Fruit fly (Drosophila melanogaster) whole organism, embryonic: ENCODE results near the gene p24-2.
A peak's percentile ranks its signal among the peaks of the same experiment; 100 is the strongest.

Source experiments
- Antp ChIP-seq: fragments of 200-800 bp; sonication (Bioruptor generic); optimal IDR thresholded peaks from 3 replicates; lab custom pipeline; 2016; ENCODE audit warnings: missing biosample characterization, missing genetic modification characterization
- Atf-2 ChIP-seq: fragments of 200-800 bp; sonication (Bioruptor generic); optimal IDR thresholded peaks from 2 replicates; lab custom pipeline; 2016; ENCODE audit warnings: missing biosample characterization, missing genetic modification characterization
- Blimp-1 ChIP-seq: fragments of 200-800 bp; sonication (Bioruptor generic); optimal IDR thresholded peaks from 3 replicates; lab custom pipeline; 2018; ENCODE audit warnings: missing biosample characterization, missing genetic modification characterization, mild to moderate bottlenecking, moderate library complexity, missing genetic modification reagents
- CG10209 ChIP-seq: fragments of 200-800 bp; sonication (Bioruptor generic); optimal IDR thresholded peaks from 3 replicates; lab custom pipeline; 2017; ENCODE audit warnings: missing biosample characterization, mild to moderate bottlenecking, missing genetic modification characterization, missing genetic modification reagents
- CG10267 ChIP-seq: fragments of 200-800 bp; sonication (Bioruptor generic); optimal IDR thresholded peaks from 2 replicates; lab custom pipeline; 2018; ENCODE audit warnings: missing biosample characterization, mild to moderate bottlenecking, missing genetic modification characterization, moderate library complexity
- CG11398 ChIP-seq: fragments of 200-800 bp; sonication (Bioruptor generic); optimal IDR thresholded peaks from 2 replicates; lab custom pipeline; 2016; ENCODE audit warnings: missing biosample characterization, missing genetic modification characterization
- CG11504 ChIP-seq: fragments of 200-800 bp; sonication (Bioruptor generic); optimal IDR thresholded peaks from 3 replicates; lab custom pipeline; 2019; ENCODE audit warnings: missing biosample characterization, mild to moderate bottlenecking, missing genetic modification characterization, moderate library complexity
- CG11696 ChIP-seq: fragments of 200-800 bp; sonication (Bioruptor generic); IDR thresholded peaks from 2 replicates; pipeline ENCODE4 v1.3.6; 2022; ENCODE audit warnings: missing biosample characterization, missing genetic modification characterization
- CG12071 ChIP-seq: fragments of 200-800 bp; sonication (Bioruptor generic); optimal IDR thresholded peaks from 3 replicates; lab custom pipeline; 2018; ENCODE audit warnings: missing biosample characterization, mild to moderate bottlenecking, missing genetic modification characterization
- CG13287 ChIP-seq: fragments of 200-800 bp; sonication (Bioruptor generic); IDR thresholded peaks from 2 replicates; pipeline ENCODE4 v1.3.6; 2022; ENCODE audit warnings: missing biosample characterization, missing genetic modification characterization; ENCODE audit not compliant: partially characterized antibody
- CG14050 ChIP-seq: fragments of 200-800 bp; sonication (Bioruptor generic); IDR thresholded peaks from 3 replicates; pipeline ENCODE4 v1.3.6; 2022; ENCODE audit warnings: missing biosample characterization, missing genetic modification characterization
- CG15601 ChIP-seq: fragments of 200-800 bp; sonication (Bioruptor generic); optimal IDR thresholded peaks from 3 replicates; lab custom pipeline; 2019; ENCODE audit warnings: missing biosample characterization, mild to moderate bottlenecking, missing genetic modification characterization, moderate library complexity
- CG15696 ChIP-seq: fragments of 200-800 bp; sonication (Bioruptor generic); optimal IDR thresholded peaks from 2 replicates; lab custom pipeline; 2019; ENCODE audit warnings: missing biosample characterization, mild to moderate bottlenecking, missing genetic modification characterization, moderate library complexity
- CG1792 ChIP-seq: fragments of 200-800 bp; sonication (Bioruptor generic); optimal IDR thresholded peaks from 2 replicates; lab custom pipeline; 2016; ENCODE audit warnings: missing biosample characterization, missing genetic modification characterization
- CG2116 ChIP-seq: fragments of 200-800 bp; sonication (Bioruptor generic); optimal IDR thresholded peaks from 3 replicates; lab custom pipeline; 2018; ENCODE audit warnings: missing biosample characterization, mild to moderate bottlenecking, missing genetic modification characterization
- CG2712 ChIP-seq: fragments of 200-800 bp; optimal IDR thresholded peaks from 3 replicates; lab custom pipeline; 2019; ENCODE audit warnings: missing biosample characterization, mild to moderate bottlenecking, missing genetic modification characterization, moderate library complexity
- CG3163 ChIP-seq: fragments of 200-800 bp; sonication (Bioruptor generic); optimal IDR thresholded peaks from 3 replicates; lab custom pipeline; 2016; ENCODE audit warnings: missing biosample characterization, missing genetic modification characterization
- CG4730 ChIP-seq: fragments of 200-800 bp; sonication (Bioruptor generic); IDR thresholded peaks from 2 replicates; pipeline ENCODE4 v1.3.6; 2022; ENCODE audit warnings: missing biosample characterization, missing genetic modification characterization
- CG4854 ChIP-seq: fragments of 200-800 bp; sonication (Bioruptor generic); optimal IDR thresholded peaks from 2 replicates; lab custom pipeline; 2016; ENCODE audit warnings: missing biosample characterization, missing genetic modification characterization, inconsistent platforms
- CG5180 ChIP-seq: fragments of 200-800 bp; sonication (Bioruptor generic); optimal IDR thresholded peaks from 3 replicates; lab custom pipeline; 2017; ENCODE audit warnings: missing biosample characterization, missing genetic modification characterization, mild to moderate bottlenecking, moderate library complexity, missing genetic modification reagents
- CG6813 ChIP-seq: fragments of 200-800 bp; sonication (Bioruptor generic); optimal IDR thresholded peaks from 2 replicates; lab custom pipeline; 2017; ENCODE audit warnings: missing biosample characterization, missing genetic modification characterization, mild to moderate bottlenecking, moderate library complexity, missing genetic modification reagents
- CG7839 ChIP-seq: fragments of 200-800 bp; sonication (Bioruptor generic); optimal IDR thresholded peaks from 3 replicates; lab custom pipeline; 2018; ENCODE audit warnings: missing biosample characterization, mild to moderate bottlenecking, missing genetic modification characterization, moderate library complexity
- CG8359 ChIP-seq: fragments of 200-800 bp; sonication (Bioruptor generic); optimal IDR thresholded peaks from 2 replicates; lab custom pipeline; 2017; ENCODE audit warnings: missing biosample characterization, mild to moderate bottlenecking, missing genetic modification characterization, borderline replicate concordance
- CG9727 ChIP-seq: fragments of 200-800 bp; sonication (Bioruptor generic); optimal IDR thresholded peaks from 3 replicates; lab custom pipeline; 2017; ENCODE audit warnings: missing biosample characterization, mild to moderate bottlenecking, missing genetic modification characterization
- CG9817 ChIP-seq: fragments of 200-800 bp; sonication (Bioruptor generic); optimal IDR thresholded peaks from 2 replicates; lab custom pipeline; 2018; ENCODE audit warnings: missing biosample characterization, mild to moderate bottlenecking, missing genetic modification characterization, moderate library complexity
- Chrac-16 ChIP-seq: fragments of 200-800 bp; sonication (Bioruptor generic); optimal IDR thresholded peaks from 3 replicates; lab custom pipeline; 2016; ENCODE audit warnings: missing biosample characterization, missing genetic modification characterization
- D19B ChIP-seq: fragments of 200-800 bp; sonication (Bioruptor generic); optimal IDR thresholded peaks from 2 replicates; lab custom pipeline; 2017; ENCODE audit warnings: missing biosample characterization, mild to moderate bottlenecking, missing genetic modification characterization
- Dip2 ChIP-seq: fragments of 200-800 bp; sonication (Bioruptor generic); IDR thresholded peaks from 2 replicates; pipeline ENCODE4 v1.3.6; 2022; ENCODE audit warnings: missing biosample characterization, missing genetic modification characterization
- Doc2 ChIP-seq: fragments of 200-800 bp; sonication (Bioruptor generic); IDR thresholded peaks from 2 replicates; pipeline ENCODE4 v1.3.6; 2022; ENCODE audit warnings: missing biosample characterization, missing genetic modification characterization
- ERR ChIP-seq: fragments of 200-800 bp; sonication (Bioruptor generic); optimal IDR thresholded peaks from 2 replicates; lab custom pipeline; 2016; ENCODE audit warnings: missing biosample characterization, missing genetic modification characterization
- Hr51 ChIP-seq, 2 experiments: fragments of 200-800 bp; sonication (Bioruptor generic); optimal IDR thresholded peaks; 2 replicates in 1 of 2; 3 replicates in 1 of 2; lab custom pipeline; 2016 to 2018; ENCODE audit warnings: missing biosample characterization in 2 of 2, missing genetic modification characterization in 2 of 2, mild to moderate bottlenecking in 1 of 2, moderate library complexity in 1 of 2
- Jarid2 ChIP-seq: fragments of 200-800 bp; sonication (Bioruptor generic); optimal IDR thresholded peaks from 3 replicates; lab custom pipeline; 2017; ENCODE audit warnings: mild to moderate bottlenecking, missing biosample characterization, missing genetic modification reagents, missing genetic modification characterization
- Mes4 ChIP-seq: fragments of 200-800 bp; sonication (Bioruptor generic); optimal IDR thresholded peaks from 2 replicates; lab custom pipeline; 2016; ENCODE audit warnings: missing biosample characterization, missing genetic modification characterization
- Rfx ChIP-seq: fragments of 200-800 bp; sonication (Bioruptor generic); IDR thresholded peaks from 2 replicates; pipeline ENCODE4 v1.3.6; 2022; ENCODE audit warnings: missing biosample characterization, missing genetic modification characterization
- TFAM ChIP-seq: fragments of 200-800 bp; sonication (Bioruptor generic); optimal IDR thresholded peaks from 2 replicates; lab custom pipeline; 2017; ENCODE audit warnings: missing biosample characterization, missing genetic modification characterization, inconsistent platforms
- aop ChIP-seq: fragments of 200-800 bp; sonication (Bioruptor generic); IDR thresholded peaks from 2 replicates; pipeline ENCODE4 v1.3.6; 2022; ENCODE audit warnings: missing biosample characterization, missing genetic modification characterization
- az2 ChIP-seq: fragments of 200-800 bp; sonication (Bioruptor generic); optimal IDR thresholded peaks from 3 replicates; lab custom pipeline; 2016; ENCODE audit warnings: missing biosample characterization, missing genetic modification characterization
- croc ChIP-seq: fragments of 200-800 bp; sonication (Bioruptor generic); conservative IDR thresholded peaks from 3 replicates; pipeline ENCODE4 v1.3.6; 2022; ENCODE audit warnings: missing biosample characterization, missing genetic modification characterization
- crp ChIP-seq, 2 experiments: fragments of 200-800 bp; sonication (Bioruptor generic); optimal IDR thresholded peaks; 2 replicates in 1 of 2; 3 replicates in 1 of 2; lab custom pipeline; 2017; ENCODE audit warnings: missing biosample characterization in 2 of 2, missing genetic modification characterization in 2 of 2, mild to moderate bottlenecking in 1 of 2, moderate library complexity in 1 of 2
- gcm ChIP-seq: fragments of 200-800 bp; sonication (Bioruptor generic); optimal IDR thresholded peaks from 2 replicates; lab custom pipeline; 2019; ENCODE audit warnings: missing biosample characterization, mild to moderate bottlenecking, missing genetic modification characterization, moderate library complexity
- mam ChIP-seq: fragments of 200-800 bp; sonication (Bioruptor generic); optimal IDR thresholded peaks from 3 replicates; lab custom pipeline; 2016; ENCODE audit warnings: missing biosample characterization, missing genetic modification characterization
- odd ChIP-seq: fragments of 200-800 bp; sonication (Bioruptor generic); optimal IDR thresholded peaks from 2 replicates; lab custom pipeline; 2017; ENCODE audit warnings: missing biosample characterization, mild to moderate bottlenecking, missing genetic modification characterization
- onecut ChIP-seq: fragments of 200-800 bp; sonication (Bioruptor generic); IDR thresholded peaks from 2 replicates; pipeline ENCODE4 v1.3.6; 2022; ENCODE audit warnings: missing biosample characterization, missing genetic modification characterization
- phol ChIP-seq: fragments of 200-800 bp; sonication (Bioruptor generic); optimal IDR thresholded peaks from 3 replicates; lab custom pipeline; 2018; ENCODE audit warnings: missing biosample characterization, mild to moderate bottlenecking, missing genetic modification characterization, moderate library complexity
- salm ChIP-seq: fragments of 200-800 bp; sonication (Bioruptor generic); optimal IDR thresholded peaks from 2 replicates; lab custom pipeline; 2018; ENCODE audit warnings: missing biosample characterization, mild to moderate bottlenecking, missing genetic modification characterization
- sens-2 ChIP-seq: fragments of 200-800 bp; sonication (Bioruptor generic); IDR thresholded peaks from 2 replicates; pipeline ENCODE4 v1.3.6; 2022; ENCODE audit warnings: missing biosample characterization, missing genetic modification characterization
- ssp ChIP-seq: fragments of 200-800 bp; sonication (Bioruptor generic); IDR thresholded peaks from 2 replicates; pipeline ENCODE4 v1.3.6; 2022; ENCODE audit warnings: missing biosample characterization, missing genetic modification characterization
- tin ChIP-seq: fragments of 200-800 bp; sonication (Bioruptor generic); optimal IDR thresholded peaks from 3 replicates; lab custom pipeline; 2016; ENCODE audit warnings: missing biosample characterization, missing genetic modification characterization
- tx ChIP-seq: fragments of 200-800 bp; sonication (Bioruptor generic); optimal IDR thresholded peaks from 2 replicates; lab custom pipeline; 2016; ENCODE audit warnings: missing biosample characterization, missing genetic modification characterization
- unc-4 ChIP-seq: fragments of 200-800 bp; sonication (Bioruptor generic); IDR thresholded peaks from 2 replicates; pipeline ENCODE4 v1.3.6; 2022; ENCODE audit warnings: missing biosample characterization, missing genetic modification characterization; ENCODE audit not compliant: partially characterized antibody

Gene p24-2

DNA sequence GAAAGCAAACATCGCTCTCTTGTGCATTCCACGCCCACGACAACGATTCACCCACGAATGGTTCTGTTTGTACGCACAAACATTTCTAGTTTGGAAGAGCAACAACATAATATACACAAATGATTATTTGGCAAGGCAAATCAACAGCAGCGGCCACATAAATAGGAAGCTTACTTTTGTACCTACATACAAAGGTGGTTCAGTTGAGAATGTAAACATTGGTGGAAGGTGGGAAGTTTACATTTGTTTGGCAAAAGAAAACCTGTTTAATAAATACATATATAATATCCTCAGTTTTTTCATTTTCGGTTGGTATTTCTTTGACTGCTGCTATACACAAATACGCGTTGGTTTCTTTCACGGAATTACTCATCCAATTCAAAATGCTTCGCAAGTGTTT lies 10.0 kb upstream of the p24-2 start (continued):
- TF ChIP-seq CG11696 (GFP tag; lab: Robert Waterston, UW) (no peak), CG5180 (GFP tag; lab: Kevin White, UChicago) (peak; percentile 69), aop (GFP tag; lab: Robert Waterston, UW) (no peak), CG2712 (tag; lab: Kevin White, UChicago) (peak; percentile 91), crp (GFP tag; optimal IDR thresholded peaks at IDR 0.05; lab: Kevin White, UChicago) (peak in 1 of 2 experiments; percentile 42), CG9727 (GFP tag; lab: Kevin White, UChicago) (peak; percentile 86), tx (GFP tag; lab: Kevin White, UChicago) (peak; percentile 70), Atf-2 (GFP tag; lab: Kevin White, UChicago) (peak; percentile 84), CG15696 (tag; lab: Kevin White, UChicago) (peak; percentile 69), Rfx (GFP tag; lab: Robert Waterston, UW) (no peak), CG4854 (GFP tag; lab: Kevin White, UChicago) (peak; percentile 88), Chrac-16 (GFP tag; lab: Kevin White, UChicago) (peak; percentile 83), onecut (GFP tag; lab: Robert Waterston, UW) (peak; percentile 84), CG2116 (peak; percentile 66), CG7839 (peak; percentile 93), salm (peak; percentile 87), CG12071 (GFP tag; lab: Kevin White, UChicago) (peak; percentile 93), gcm (GFP tag; lab: Kevin White, UChicago) (peak; percentile 84), TFAM (GFP tag; lab: Kevin White, UChicago) (peak; percentile 37), Hr51 (GFP tag; optimal IDR thresholded peaks at IDR 0.05; lab: Kevin White, UChicago) (peak; percentile 71 to 93), Dip2 (GFP tag; lab: Robert Waterston, UW) (no peak), ssp (GFP tag; lab: Robert Waterston, UW) (no peak), CG9817 (tag; lab: Kevin White, UChicago) (peak; percentile 84), CG4730 (GFP tag; lab: Robert Waterston, UW) (no peak), odd (GFP tag; lab: Kevin White, UChicago) (peak; percentile 89), az2 (peak; percentile 89), CG1792 (peak; percentile 71), CG15601 (peak; percentile 85), CG11504 (peak; percentile 93), Doc2 (no peak), tin (GFP tag; lab: Kevin White, UChicago) (peak; percentile 81), Blimp-1 (peak; percentile 72), phol (tag; lab: Kevin White, UChicago) (peak; percentile 88), CG10209 (GFP tag; lab: Kevin White, UChicago) (peak; percentile 92), CG6813 (peak; percentile 90), CG3163 (GFP tag; lab: Kevin White, UChicago) (peak; percentile 31), CG8359 (GFP tag; lab: Kevin White, UChicago) (peak; percentile 62), croc (GFP tag; lab: Robert Waterston, UW) (peak; percentile 76), CG10267 (tag; lab: Kevin White, UChicago) (peak; percentile 79), mam (GFP tag; lab: Kevin White, UChicago) (peak; percentile 86), CG13287 (GFP tag; lab: Robert Waterston, UW) (no peak), sens-2 (GFP tag; lab: Robert Waterston, UW) (no peak), D19B (peak; percentile 79), CG11398 (GFP tag; lab: Kevin White, UChicago) (peak; percentile 72), ERR (GFP tag; lab: Kevin White, UChicago) (peak; percentile 73), Jarid2 (peak; percentile 76), Mes4 (GFP tag; lab: Kevin White, UChicago) (peak; percentile 72), Antp (GFP tag; lab: Kevin White, UChicago) (peak; percentile 71), CG14050 (GFP tag; lab: Robert Waterston, UW) (no peak), unc-4 (GFP tag; lab: Robert Waterston, UW) (no peak)
